Worm (Caenorhabditis elegans): ENCODE data around the gene F16G10.3.

F16G10.3 gene

ce11 chrII:2332220-2332619 lies 40.0 kb upstream of the F16G10.3 start, which contains the start of gene F43C11.8:
Gene F43C11.8 (plus strand): TSS chrII:2332520.
- TF ChIP-seq nhr-77 (tag; optimal IDR thresholded peaks at IDR 0.05) (no peak), fos-1 (tag; optimal IDR thresholded peaks at IDR 0.05) (peak; percentile 1)

ce11 chrII:2335572-2335971 lies 36.6 kb upstream of the F16G10.3 start, which contains the start of gene F43C11.7:
Gene F43C11.7 (plus strand): TSS chrII:2335897.
- TF ChIP-seq R02D3.7 (tag; optimal IDR thresholded peaks at IDR 0.05): no peak
- TF ChIP-seq mdl-1 (tag; optimal IDR thresholded peaks at IDR 0.05): no peak
- TF ChIP-seq nhr-6 (tag; optimal IDR thresholded peaks at IDR 0.05): no peak
- TF ChIP-seq gmeb-1 (tag; optimal IDR thresholded peaks at IDR 0.05): peak; percentile 26
- TF ChIP-seq elt-1 (tag; optimal IDR thresholded peaks at IDR 0.05): no peak
- no peak for TF ChIP-seq ztf-11 (tag; optimal IDR thresholded peaks at IDR 0.05)
- no peak for TF ChIP-seq nhr-237 (tag; optimal IDR thresholded peaks at IDR 0.05)
- TF ChIP-seq lsy-2 (tag; optimal IDR thresholded peaks at IDR 0.05): no peak
- no peak for TF ChIP-seq snpc-4 (tag; optimal IDR thresholded peaks at IDR 0.05)
- peak; percentile 60 for TF ChIP-seq fos-1 (tag; optimal IDR thresholded peaks at IDR 0.05)

ce11 chrII:2336177-2336576 lies 36.0 kb upstream of the F16G10.3 start:
- TF ChIP-seq unc-39 (tag; optimal IDR thresholded peaks at IDR 0.05): no peak
- TF ChIP-seq fos-1 (tag; optimal IDR thresholded peaks at IDR 0.05): no peak
- TF ChIP-seq lin-13 (GFP tag; optimal IDR thresholded peaks at IDR 0.05): no peak

ce11 chrII:2340974-2341373 lies 31.2 kb upstream of the F16G10.3 start:
- TF ChIP-seq sma-3 (GFP tag; optimal IDR thresholded peaks at IDR 0.05): no peak
- TF ChIP-seq crh-2 (tag; optimal IDR thresholded peaks at IDR 0.05): peak; percentile 14
- no peak for TF ChIP-seq nhr-23 (tag; optimal IDR thresholded peaks at IDR 0.05)
- peak; percentile 26 for TF ChIP-seq unc-55 (GFP tag; optimal IDR thresholded peaks at IDR 0.05)
- no peak for TF ChIP-seq elt-3 (tag; optimal IDR thresholded peaks at IDR 0.05)
- no peak for TF ChIP-seq mab-5 (tag; optimal IDR thresholded peaks at IDR 0.05)
- peak in 1 of 2 experiments; percentile 38 for TF ChIP-seq lsy-2 (tag; optimal IDR thresholded peaks at IDR 0.05)
- no peak for TF ChIP-seq mbf-1 (tag; optimal IDR thresholded peaks at IDR 0.05)
- no peak for TF ChIP-seq mdl-1 (tag; optimal IDR thresholded peaks at IDR 0.05)
- no peak for TF ChIP-seq C34F6.9 (tag; optimal IDR thresholded peaks at IDR 0.05)
- no peak for TF ChIP-seq R02D3.7 (tag; optimal IDR thresholded peaks at IDR 0.05)
- no peak for TF ChIP-seq ceh-82 (tag; optimal IDR thresholded peaks at IDR 0.05)
- no peak for TF ChIP-seq dmd-4 (tag; optimal IDR thresholded peaks at IDR 0.05)

- TF ChIP-seq mdl-1 (tag; optimal IDR thresholded peaks at IDR 0.05) (no peak), ztf-1 (GFP tag; conservative IDR thresholded peaks at IDR 0.05) (no peak), fos-1 (tag; optimal IDR thresholded peaks at IDR 0.05) (no peak), unc-55 (GFP tag; optimal IDR thresholded peaks at IDR 0.05) (no peak), lsy-2 (tag; optimal IDR thresholded peaks at IDR 0.05) (no peak), egl-27 (tag; optimal IDR thresholded peaks at IDR 0.05) (no peak), unc-39 (tag; optimal IDR thresholded peaks at IDR 0.05) (no peak), ceh-82 (tag; optimal IDR thresholded peaks at IDR 0.05) (no peak), nhr-23 (tag; optimal IDR thresholded peaks at IDR 0.05) (no peak), nhr-237 (tag; optimal IDR thresholded peaks at IDR 0.05) (no peak), snpc-4 (tag; optimal IDR thresholded peaks at IDR 0.05) (no peak), ztf-11 (tag; optimal IDR thresholded peaks at IDR 0.05) (no peak), nhr-6 (tag; optimal IDR thresholded peaks at IDR 0.05) (no peak), mbf-1 (tag; optimal IDR thresholded peaks at IDR 0.05) (no peak), Y55F3AM.14 (GFP tag; optimal IDR thresholded peaks at IDR 0.05) (no peak), skn-1 (tag; optimal IDR thresholded peaks at IDR 0.05) (no peak), ztf-4 (tag; optimal IDR thresholded peaks at IDR 0.05) (no peak), mab-5 (tag; optimal IDR thresholded peaks at IDR 0.05) (no peak), ceh-16 (tag; optimal IDR thresholded peaks at IDR 0.05) (no peak), dmd-4 (tag; optimal IDR thresholded peaks at IDR 0.05) (no peak)
Measured at ce11 chrII:2341515-2341914, 30.7 kb upstream of the F16G10.3 start, which contains the start of gene enri-1. Gene enri-1 (minus strand): TSS chrII:2341615.

ce11 chrII:2342004-2342479 lies 30.1 kb upstream of the F16G10.3 start, which contains the start of gene F43C11.6:
Gene F43C11.6 (plus strand): TSS chrII:2342429.
- TF ChIP-seq crh-2 (tag; optimal IDR thresholded peaks at IDR 0.05): peak; percentile 9
- no peak for TF ChIP-seq elt-3 (tag; optimal IDR thresholded peaks at IDR 0.05)
- TF ChIP-seq nhr-129 (tag; optimal IDR thresholded peaks at IDR 0.05): peak; percentile 13
- TF ChIP-seq unc-55 (GFP tag; optimal IDR thresholded peaks at IDR 0.05): peak; percentile 62
- TF ChIP-seq R02D3.7 (tag; optimal IDR thresholded peaks at IDR 0.05): peak; percentile 69
- TF ChIP-seq C34F6.9 (tag; optimal IDR thresholded peaks at IDR 0.05): peak; percentile 16
- TF ChIP-seq lin-11 (tag; optimal IDR thresholded peaks at IDR 0.05): no peak
- no peak for TF ChIP-seq peb-1 (tag; optimal IDR thresholded peaks at IDR 0.05)
- peak; percentile 42 for TF ChIP-seq lin-13 (GFP tag; optimal IDR thresholded peaks at IDR 0.05)
- TF ChIP-seq ZK546.5 (tag; optimal IDR thresholded peaks at IDR 0.05): no peak
- TF ChIP-seq ztf-1 (GFP tag; conservative IDR thresholded peaks at IDR 0.05): no peak
- peak in 1 of 2 experiments; percentile 61 for TF ChIP-seq lsy-2 (tag; optimal IDR thresholded peaks at IDR 0.05)
- TF ChIP-seq mdl-1 (tag; optimal IDR thresholded peaks at IDR 0.05): no peak
